Worm (Caenorhabditis elegans): ENCODE data around the gene lgc-5.

ce11 chrIV:8366295-8366694 lies 23.8 kb downstream of the lgc-5 start, which contains the start of gene aagr-1:
- TF ChIP-seq nhr-23 (tag; optimal IDR thresholded peaks at IDR 0.05) (no peak), blmp-1 (tag; optimal IDR thresholded peaks at IDR 0.05; ENCODE audit: insufficient read depth) (no peak)

Data from whole organism, L2 larva.